Fruit fly (Drosophila melanogaster): ENCODE results near the gene CG13896.

CG13896 gene

dm6 chr3L:737445-738116 is 25.9 kb upstream of the CG13896 start:
- TF ChIP-seq ttk (optimal IDR thresholded peaks at IDR 0.05) = no peak
- no peak for TF ChIP-seq Myc (optimal IDR thresholded peaks at IDR 0.05)
- no peak for TF ChIP-seq h (optimal IDR thresholded peaks at IDR 0.05)
- TF ChIP-seq insv (optimal IDR thresholded peaks at IDR 0.05) = no peak
- no peak for TF ChIP-seq Sin3A (optimal IDR thresholded peaks at IDR 0.05)
- no peak for TF ChIP-seq psq (optimal IDR thresholded peaks at IDR 0.05)

- TF ChIP-seq h (optimal IDR thresholded peaks at IDR 0.05) (no peak), insv (optimal IDR thresholded peaks at IDR 0.05) (no peak), ttk (optimal IDR thresholded peaks at IDR 0.05) (no peak), Sin3A (optimal IDR thresholded peaks at IDR 0.05) (no peak), psq (optimal IDR thresholded peaks at IDR 0.05) (no peak), Myc (optimal IDR thresholded peaks at IDR 0.05) (no peak)
Observed at dm6 chr3L:736542-737166, 25.0 kb upstream of the CG13896 start.

- TF ChIP-seq Sin3A (optimal IDR thresholded peaks at IDR 0.05) (no peak), h (optimal IDR thresholded peaks at IDR 0.05) (no peak), Myc (optimal IDR thresholded peaks at IDR 0.05) (no peak), insv (optimal IDR thresholded peaks at IDR 0.05) (no peak), ttk (optimal IDR thresholded peaks at IDR 0.05) (no peak), psq (optimal IDR thresholded peaks at IDR 0.05) (no peak)
Observed at dm6 chr3L:735948-736347, 24.3 kb upstream of the CG13896 start.

- no peak for TF ChIP-seq insv (optimal IDR thresholded peaks at IDR 0.05)
- no peak for TF ChIP-seq Sin3A (optimal IDR thresholded peaks at IDR 0.05)
- TF ChIP-seq psq (optimal IDR thresholded peaks at IDR 0.05) = no peak
- no peak for TF ChIP-seq ttk (optimal IDR thresholded peaks at IDR 0.05)
- TF ChIP-seq Myc (optimal IDR thresholded peaks at IDR 0.05) = no peak
- no peak for TF ChIP-seq h (optimal IDR thresholded peaks at IDR 0.05)
Observed at dm6 chr3L:735315-735714, 23.7 kb upstream of the CG13896 start.

dm6 chr3L:733845-734697 is 22.4 kb upstream of the CG13896 start:
- TF ChIP-seq Myc (optimal IDR thresholded peaks at IDR 0.05) (no peak), h (optimal IDR thresholded peaks at IDR 0.05) (no peak), Sin3A (optimal IDR thresholded peaks at IDR 0.05) (no peak), psq (optimal IDR thresholded peaks at IDR 0.05) (no peak), insv (optimal IDR thresholded peaks at IDR 0.05) (no peak), ttk (optimal IDR thresholded peaks at IDR 0.05) (no peak)

- no peak for TF ChIP-seq Sin3A (optimal IDR thresholded peaks at IDR 0.05)
- no peak for TF ChIP-seq Myc (optimal IDR thresholded peaks at IDR 0.05)
- no peak for TF ChIP-seq insv (optimal IDR thresholded peaks at IDR 0.05)
- no peak for TF ChIP-seq ttk (optimal IDR thresholded peaks at IDR 0.05)
- no peak for TF ChIP-seq psq (optimal IDR thresholded peaks at IDR 0.05)
- no peak for TF ChIP-seq h (optimal IDR thresholded peaks at IDR 0.05)
Observed at dm6 chr3L:733174-733829, 21.7 kb upstream of the CG13896 start.

dm6 chr3L:732290-732954 is 20.8 kb upstream of the CG13896 start:
- no peak for TF ChIP-seq insv (optimal IDR thresholded peaks at IDR 0.05)
- TF ChIP-seq psq (optimal IDR thresholded peaks at IDR 0.05) = no peak
- no peak for TF ChIP-seq Sin3A (optimal IDR thresholded peaks at IDR 0.05)
- no peak for TF ChIP-seq ttk (optimal IDR thresholded peaks at IDR 0.05)
- TF ChIP-seq Myc (optimal IDR thresholded peaks at IDR 0.05) = no peak
- TF ChIP-seq h (optimal IDR thresholded peaks at IDR 0.05) = no peak

dm6 chr3L:731469-731868 is 19.8 kb upstream of the CG13896 start:
- no peak for TF ChIP-seq ttk (optimal IDR thresholded peaks at IDR 0.05)
- no peak for TF ChIP-seq Sin3A (optimal IDR thresholded peaks at IDR 0.05)
- no peak for TF ChIP-seq h (optimal IDR thresholded peaks at IDR 0.05)
- TF ChIP-seq psq (optimal IDR thresholded peaks at IDR 0.05) = no peak
- no peak for TF ChIP-seq Myc (optimal IDR thresholded peaks at IDR 0.05)
- TF ChIP-seq insv (optimal IDR thresholded peaks at IDR 0.05) = no peak

dm6 chr3L:729345-729744 is 17.7 kb upstream of the CG13896 start:
- TF ChIP-seq insv (optimal IDR thresholded peaks at IDR 0.05) (no peak), h (optimal IDR thresholded peaks at IDR 0.05) (no peak), Sin3A (optimal IDR thresholded peaks at IDR 0.05) (no peak), Myc (optimal IDR thresholded peaks at IDR 0.05) (no peak), ttk (optimal IDR thresholded peaks at IDR 0.05) (no peak), psq (optimal IDR thresholded peaks at IDR 0.05) (no peak)

- no peak for TF ChIP-seq ttk (optimal IDR thresholded peaks at IDR 0.05)
- no peak for TF ChIP-seq h (optimal IDR thresholded peaks at IDR 0.05)
- TF ChIP-seq psq (optimal IDR thresholded peaks at IDR 0.05) = no peak
- TF ChIP-seq Myc (optimal IDR thresholded peaks at IDR 0.05) = no peak
- no peak for TF ChIP-seq Sin3A (optimal IDR thresholded peaks at IDR 0.05)
- no peak for TF ChIP-seq insv (optimal IDR thresholded peaks at IDR 0.05)
Observed at dm6 chr3L:728579-728978, 16.9 kb upstream of the CG13896 start.

- TF ChIP-seq psq (optimal IDR thresholded peaks at IDR 0.05) = no peak
- no peak for TF ChIP-seq Sin3A (optimal IDR thresholded peaks at IDR 0.05)
- TF ChIP-seq insv (optimal IDR thresholded peaks at IDR 0.05) = no peak
- no peak for TF ChIP-seq h (optimal IDR thresholded peaks at IDR 0.05)
- TF ChIP-seq ttk (optimal IDR thresholded peaks at IDR 0.05) = no peak
- no peak for TF ChIP-seq Myc (optimal IDR thresholded peaks at IDR 0.05)
Observed at dm6 chr3L:727874-728273, 16.2 kb upstream of the CG13896 start.
